Fruit fly (Drosophila melanogaster): ENCODE data around the gene CG18557.

Gene CG18557

DNA sequence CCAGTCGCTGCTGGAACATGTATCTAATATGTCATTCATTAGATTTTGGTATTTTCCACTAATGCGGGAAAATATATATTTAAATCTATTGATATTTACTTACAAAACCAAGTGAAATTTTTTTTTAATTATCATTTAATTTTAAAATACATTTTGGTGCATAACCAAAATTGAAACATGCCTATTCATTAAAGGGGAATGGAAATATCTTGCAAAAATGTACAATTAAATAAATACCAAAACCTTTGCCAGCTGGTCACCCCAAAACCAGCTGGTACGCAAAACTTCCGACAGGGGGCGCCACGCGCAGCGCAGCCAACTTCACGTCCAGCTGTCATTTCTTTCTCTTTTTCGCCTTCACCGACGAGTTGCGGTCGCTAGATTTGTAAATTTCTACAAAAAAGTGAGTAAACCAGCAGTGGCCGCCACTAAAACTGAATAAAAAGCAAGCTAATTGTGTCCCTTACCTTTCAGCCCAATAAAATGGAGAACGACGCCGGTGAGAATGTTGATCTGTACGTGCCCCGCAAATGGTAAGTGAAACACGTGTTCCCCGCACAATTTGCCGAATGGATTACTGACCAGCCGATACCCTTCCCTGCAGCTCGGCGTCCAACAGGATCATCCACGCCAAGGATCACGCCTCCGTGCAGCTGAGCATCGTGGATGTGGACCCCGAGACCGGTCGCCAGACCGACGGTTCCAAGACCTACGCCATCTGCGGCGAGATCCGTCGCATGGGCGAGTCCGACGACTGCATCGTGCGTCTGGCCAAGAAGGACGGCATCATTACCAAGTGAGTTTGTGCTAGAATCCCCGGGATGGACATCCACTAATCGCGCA lies 10.5 kb upstream of the CG18557 start, which contains the start of the genes CG3104 and RpS21:
CG3104 (minus strand) TSS at position 6 of the 843 bp plus-strand sequence.
RpS21 (plus strand) TSS at position 298 of the 843 bp plus-strand sequence.
- TF ChIP-seq bab1 (GFP tag; optimal IDR thresholded peaks at IDR 0.05) (peak; percentile 73), Hr96 (GFP tag; optimal IDR thresholded peaks at IDR 0.05) (peak; percentile 90), CG33017 (tag; optimal IDR thresholded peaks at IDR 0.05) (peak; percentile 53), Crg-1 (GFP tag; optimal IDR thresholded peaks at IDR 0.05) (peak; percentile 91), ovo (GFP tag; optimal IDR thresholded peaks at IDR 0.05) (peak; percentile 88), Clk (GFP tag; optimal IDR thresholded peaks at IDR 0.05) (peak; percentile 69), CG7045 (GFP tag; optimal IDR thresholded peaks at IDR 0.05) (peak; percentile 83), CG5204 (GFP tag; optimal IDR thresholded peaks at IDR 0.05) (peak; percentile 75), cic (GFP tag; optimal IDR thresholded peaks at IDR 0.05) (peak; percentile 65), toe (GFP tag; optimal IDR thresholded peaks at IDR 0.05) (peak; percentile 83), CG11617 (GFP tag; optimal IDR thresholded peaks at IDR 0.05) (peak; percentile 92), pad (GFP tag; optimal IDR thresholded peaks at IDR 0.05) (peak; percentile 83), CG12768 (GFP tag; optimal IDR thresholded peaks at IDR 0.05) (peak; percentile 75), Mnt (GFP tag; optimal IDR thresholded peaks at IDR 0.05) (peak; percentile 95), CG7101 (tag; optimal IDR thresholded peaks at IDR 0.05) (peak; percentile 88), tj (GFP tag; optimal IDR thresholded peaks at IDR 0.05) (peak; percentile 65), kay (GFP tag; ENCODE audit: borderline replicate concordance) (no peak), CG14711 (tag; optimal IDR thresholded peaks at IDR 0.05) (peak; percentile 60), cnc (optimal IDR thresholded peaks at IDR 0.05) (no peak), CG1620 (GFP tag; optimal IDR thresholded peaks at IDR 0.05) (peak; percentile 96)

DNA sequence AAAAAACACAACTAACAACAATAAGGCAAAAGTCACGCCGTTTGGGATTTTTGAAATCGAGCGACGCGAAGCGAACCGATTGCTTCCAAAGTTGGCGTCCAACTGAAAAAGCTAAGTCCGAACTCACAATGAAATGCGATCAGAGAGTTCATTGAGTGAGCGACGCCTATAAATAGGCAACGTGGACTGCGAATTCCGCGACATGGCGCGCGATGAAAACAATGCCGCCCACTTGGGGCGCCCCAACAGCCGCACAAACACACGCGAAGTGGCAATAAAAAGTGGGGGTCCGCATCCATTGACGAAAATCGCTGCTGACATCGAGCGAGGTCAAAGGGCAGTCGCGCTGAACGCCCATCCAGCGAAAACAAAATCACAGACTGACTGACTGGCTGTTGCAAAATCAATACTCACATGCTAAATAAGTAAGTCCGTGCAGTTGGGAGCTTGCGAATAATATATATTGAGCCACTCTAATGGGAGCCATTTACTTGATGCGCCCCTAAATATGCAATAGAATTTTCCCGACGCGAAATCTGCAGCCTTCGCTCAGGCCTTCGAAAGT lies 9.8 kb upstream of the CG18557 start:
- TF ChIP-seq Mnt (GFP tag; optimal IDR thresholded peaks at IDR 0.05) (no peak), CG7045 (GFP tag; optimal IDR thresholded peaks at IDR 0.05) (no peak), bab1 (GFP tag; optimal IDR thresholded peaks at IDR 0.05) (no peak), CG33017 (tag; optimal IDR thresholded peaks at IDR 0.05) (no peak), CG7101 (tag; optimal IDR thresholded peaks at IDR 0.05) (no peak), toe (GFP tag; optimal IDR thresholded peaks at IDR 0.05) (no peak), CG12768 (GFP tag; optimal IDR thresholded peaks at IDR 0.05) (no peak), pad (GFP tag; optimal IDR thresholded peaks at IDR 0.05) (no peak), CG11617 (GFP tag; optimal IDR thresholded peaks at IDR 0.05) (no peak), Crg-1 (GFP tag; optimal IDR thresholded peaks at IDR 0.05) (no peak)

DNA sequence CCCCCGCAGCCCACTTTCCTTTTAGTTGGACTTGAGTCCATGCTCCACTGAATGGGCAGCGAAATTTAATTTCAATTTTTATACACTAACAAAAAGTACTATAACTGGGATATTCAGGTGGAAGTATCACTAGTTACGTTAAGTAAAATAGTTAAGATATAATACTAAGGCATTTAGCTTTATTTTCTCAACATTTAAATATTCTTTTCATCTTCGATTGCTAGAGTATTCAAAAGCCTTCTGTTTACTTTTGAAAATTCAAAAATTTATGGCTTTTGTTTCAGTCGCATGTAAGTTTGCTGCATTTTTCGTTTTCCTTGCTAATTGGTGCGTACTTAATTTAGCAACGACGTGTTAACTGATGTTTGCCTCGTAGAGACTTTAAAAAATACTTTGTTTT lies 6.1 kb upstream of the CG18557 start:
- no peak for TF ChIP-seq Crg-1 (GFP tag; optimal IDR thresholded peaks at IDR 0.05)
- no peak for TF ChIP-seq CG5204 (GFP tag; optimal IDR thresholded peaks at IDR 0.05)
- peak; percentile 45 for TF ChIP-seq CG12768 (GFP tag; optimal IDR thresholded peaks at IDR 0.05)
- no peak for TF ChIP-seq toe (GFP tag; optimal IDR thresholded peaks at IDR 0.05)

DNA sequence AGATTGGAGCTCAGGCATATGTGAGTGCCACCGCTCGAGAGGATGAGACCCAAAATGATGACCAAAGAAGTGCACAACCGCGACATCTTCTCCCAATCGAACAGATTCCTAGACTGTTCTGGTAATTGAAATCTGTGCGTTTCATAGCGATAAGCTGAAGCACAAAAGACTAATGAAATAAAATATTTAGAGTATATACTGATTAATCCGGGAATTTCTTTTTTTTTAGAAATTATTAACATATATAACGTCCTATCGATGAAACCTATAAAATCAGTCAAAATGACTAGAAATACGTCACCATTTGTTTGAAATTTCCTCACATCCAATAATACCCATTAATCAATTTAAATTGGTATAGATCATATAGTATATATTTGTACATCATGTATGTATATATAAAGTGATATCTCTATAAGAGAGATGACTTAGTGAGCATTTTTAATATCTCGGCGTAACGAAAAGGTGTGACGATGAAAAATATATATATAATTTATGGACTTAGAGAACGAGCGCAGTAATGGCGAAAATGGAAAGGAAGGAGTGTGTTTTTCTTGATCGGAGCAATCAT lies 1.7 kb upstream of the CG18557 start, which contains the start of the genes CG3117 and CG2983:
CG3117 (minus strand) TSS at position 101 of the 571 bp plus-strand sequence.
CG2983 (plus strand) TSS at position 521 of the 571 bp plus-strand sequence.
- TF ChIP-seq CG12768 (GFP tag; optimal IDR thresholded peaks at IDR 0.05): no peak
- TF ChIP-seq CG7101 (tag; optimal IDR thresholded peaks at IDR 0.05): no peak
- no peak for TF ChIP-seq CG7045 (GFP tag; optimal IDR thresholded peaks at IDR 0.05)
- no peak for TF ChIP-seq cnc (optimal IDR thresholded peaks at IDR 0.05)
- no peak for TF ChIP-seq pad (GFP tag; optimal IDR thresholded peaks at IDR 0.05)
- no peak for TF ChIP-seq Hr96 (GFP tag; optimal IDR thresholded peaks at IDR 0.05)
- no peak for TF ChIP-seq Crg-1 (GFP tag; optimal IDR thresholded peaks at IDR 0.05)
- TF ChIP-seq CG1620 (GFP tag; optimal IDR thresholded peaks at IDR 0.05): no peak
- no peak for TF ChIP-seq Clk (GFP tag; optimal IDR thresholded peaks at IDR 0.05)
- TF ChIP-seq CG11617 (GFP tag; optimal IDR thresholded peaks at IDR 0.05): no peak
- TF ChIP-seq cic (GFP tag; optimal IDR thresholded peaks at IDR 0.05): no peak
- TF ChIP-seq CG14711 (tag; optimal IDR thresholded peaks at IDR 0.05): no peak
- no peak for TF ChIP-seq CG33017 (tag; optimal IDR thresholded peaks at IDR 0.05)
- no peak for TF ChIP-seq toe (GFP tag; optimal IDR thresholded peaks at IDR 0.05)

DNA sequence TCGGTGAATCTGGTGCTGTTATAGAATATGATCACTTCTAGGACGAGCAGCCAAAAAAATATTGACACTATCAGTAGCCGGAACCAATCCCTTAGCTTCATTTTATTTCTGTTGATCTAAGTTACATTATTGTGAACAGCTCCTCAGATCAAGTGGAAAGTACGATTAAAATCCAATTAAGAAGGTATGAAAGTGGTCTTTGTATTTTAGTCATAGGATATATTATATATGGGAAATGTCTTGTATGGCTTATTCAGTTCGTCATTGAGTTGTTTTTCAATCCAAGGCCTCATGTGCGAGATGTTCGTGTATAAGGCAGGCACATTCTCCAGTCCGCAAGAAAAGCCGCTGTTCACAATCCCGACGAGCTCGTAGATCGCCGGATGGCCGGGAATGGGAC lies 1.1 kb downstream of the CG18557 start, which contains the start of gene CG18558:
CG18558 (minus strand) TSS at position 101 of the 400 bp plus-strand sequence.
- no peak for TF ChIP-seq Clk (GFP tag; optimal IDR thresholded peaks at IDR 0.05)
- TF ChIP-seq kay (GFP tag; ENCODE audit: borderline replicate concordance): no peak
- TF ChIP-seq cic (GFP tag; optimal IDR thresholded peaks at IDR 0.05): no peak
- no peak for TF ChIP-seq Crg-1 (GFP tag; optimal IDR thresholded peaks at IDR 0.05)
- no peak for TF ChIP-seq tj (GFP tag; optimal IDR thresholded peaks at IDR 0.05)
- TF ChIP-seq CG14711 (tag; optimal IDR thresholded peaks at IDR 0.05): no peak
- no peak for TF ChIP-seq cnc (optimal IDR thresholded peaks at IDR 0.05)
- TF ChIP-seq CG7045 (GFP tag; optimal IDR thresholded peaks at IDR 0.05): no peak
- TF ChIP-seq CG1620 (GFP tag; optimal IDR thresholded peaks at IDR 0.05): no peak
- TF ChIP-seq CG33017 (tag; optimal IDR thresholded peaks at IDR 0.05): no peak
- TF ChIP-seq toe (GFP tag; optimal IDR thresholded peaks at IDR 0.05): no peak
- TF ChIP-seq CG7101 (tag; optimal IDR thresholded peaks at IDR 0.05): no peak
- TF ChIP-seq CG11617 (GFP tag; optimal IDR thresholded peaks at IDR 0.05): no peak
- TF ChIP-seq ovo (GFP tag; optimal IDR thresholded peaks at IDR 0.05): no peak
- TF ChIP-seq CG12768 (GFP tag; optimal IDR thresholded peaks at IDR 0.05): no peak
- TF ChIP-seq CG5204 (GFP tag; optimal IDR thresholded peaks at IDR 0.05): no peak
